Fruit fly (Drosophila melanogaster): ENCODE results near the gene CG11369.

The CG11369 gene

dm6 chrX:7553446-7553845, 20.6 kb upstream of the CG11369 start:
- TF ChIP-seq CG13424 (tag; optimal IDR thresholded peaks at IDR 0.05) (peak; percentile 36), mirr (GFP tag; optimal IDR thresholded peaks at IDR 0.05) (no peak), vfl (GFP tag; optimal IDR thresholded peaks at IDR 0.05) (no peak), stwl (tag; optimal IDR thresholded peaks at IDR 0.05) (peak; percentile 4), CG1832 (GFP tag; optimal IDR thresholded peaks at IDR 0.05) (no peak), org-1 (GFP tag; optimal IDR thresholded peaks at IDR 0.05) (peak; percentile 45), ems (GFP tag; optimal IDR thresholded peaks at IDR 0.05) (no peak), Deaf1 (tag; optimal IDR thresholded peaks at IDR 0.05) (peak; percentile 3), E2f1 (GFP tag; IDR thresholded peaks at IDR 0.05) (peak; percentile 7; the same call in 1 of the 2 replicates), CrebB (tag; optimal IDR thresholded peaks at IDR 0.05) (no peak), C15 (GFP tag; IDR thresholded peaks at IDR 0.05) (no peak), ind (GFP tag; optimal IDR thresholded peaks at IDR 0.05) (no peak), Atf3 (GFP tag; optimal IDR thresholded peaks at IDR 0.05) (no peak), z (GFP tag; IDR thresholded peaks at IDR 0.05) (peak; percentile 55; the same call in 1 of the 3 replicates), CG31224 (GFP tag; IDR thresholded peaks at IDR 0.05) (no peak), Ptx1 (GFP tag; IDR thresholded peaks at IDR 0.05) (no peak), Mes4 (GFP tag; optimal IDR thresholded peaks at IDR 0.05) (no peak), Rx (GFP tag; IDR thresholded peaks at IDR 0.05) (no peak), CG9437 (GFP tag; optimal IDR thresholded peaks at IDR 0.05) (no peak), lbe (GFP tag; optimal IDR thresholded peaks at IDR 0.05) (no peak), chn (GFP tag; optimal IDR thresholded peaks at IDR 0.05) (no peak), Hmr (GFP tag; optimal IDR thresholded peaks at IDR 0.05) (no peak), CG6683 (GFP tag; optimal IDR thresholded peaks at IDR 0.05) (no peak), gfzf (GFP tag; optimal IDR thresholded peaks at IDR 0.05) (no peak), CG17361 (GFP tag; IDR thresholded peaks at IDR 0.05) (no peak), Pdp1 (GFP tag; optimal IDR thresholded peaks at IDR 0.05) (no peak), ab (GFP tag; optimal IDR thresholded peaks at IDR 0.05) (no peak), CG1792 (GFP tag; optimal IDR thresholded peaks at IDR 0.05) (no peak), Awh (GFP tag; IDR thresholded peaks at IDR 0.05) (peak; percentile 73), esg (GFP tag; conservative IDR thresholded peaks at IDR 0.05) (no peak), ranshi (GFP tag; IDR thresholded peaks at IDR 0.05) (no peak), CG6254 (GFP tag; optimal IDR thresholded peaks at IDR 0.05) (peak; percentile 56), jumu (GFP tag; optimal IDR thresholded peaks at IDR 0.05) (no peak), scrt (GFP tag; optimal IDR thresholded peaks at IDR 0.05) (no peak), nerfin-1 (tag; optimal IDR thresholded peaks at IDR 0.05) (peak; percentile 17), CG6854 (GFP tag; optimal IDR thresholded peaks at IDR 0.05) (no peak), CG9797 (GFP tag; optimal IDR thresholded peaks at IDR 0.05) (no peak), CG12104 (GFP tag; optimal IDR thresholded peaks at IDR 0.05) (peak; percentile 36), Gsc (GFP tag; IDR thresholded peaks at IDR 0.05) (no peak), CG14667 (GFP tag; IDR thresholded peaks at IDR 0.05) (no peak), corto (GFP tag; optimal IDR thresholded peaks at IDR 0.05) (no peak), mam (GFP tag; optimal IDR thresholded peaks at IDR 0.05) (no peak), Bteb2 (GFP tag; optimal IDR thresholded peaks at IDR 0.05) (no peak), MBD-R2 (GFP tag; IDR thresholded peaks at IDR 0.05) (no peak), CG5953 (GFP tag; IDR thresholded peaks at IDR 0.05) (0 out of 2 replicates have a peak, but pooled peaks have one; percentile 23), Fer2 (tag; optimal IDR thresholded peaks at IDR 0.05) (no peak), sd (tag; optimal IDR thresholded peaks at IDR 0.05) (peak; percentile 35), CG8765 (GFP tag; IDR thresholded peaks at IDR 0.05) (no peak), CG5245 (GFP tag; optimal IDR thresholded peaks at IDR 0.05) (peak; percentile 13), CG4707 (GFP tag; optimal IDR thresholded peaks at IDR 0.05) (no peak), CG6791 (GFP tag; IDR thresholded peaks at IDR 0.05; ENCODE audit: partially characterized antibody) (no peak), CG15696 (tag; optimal IDR thresholded peaks at IDR 0.05) (peak; percentile 84)
